Fruit fly (Drosophila melanogaster) whole organism, adult: ENCODE data around the gene aln.

ENCODE experiments used
- CG7101 ChIP-seq: fragments of 200-800 bp; sonication (Bioruptor generic); optimal IDR thresholded peaks from 2 replicates; lab custom pipeline; 2018; ENCODE audit warnings: missing biosample characterization, mild to moderate bottlenecking, missing genetic modification characterization, moderate library complexity
- kay ChIP-seq: fragments of 200-800 bp; sonication (Bioruptor generic); peaks from one replicate; lab custom pipeline; 2016; ENCODE audit warnings: missing biosample characterization, missing genetic modification characterization, borderline replicate concordance
- toe ChIP-seq: fragments of 200-800 bp; sonication (Bioruptor generic); optimal IDR thresholded peaks from 2 replicates; lab custom pipeline; 2016; ENCODE audit warnings: missing biosample characterization, missing genetic modification characterization

dm6 chr3L:1030908-1031545, 37.2 kb downstream of the aln start:
- TF ChIP-seq CG7101: no peak
- TF ChIP-seq toe (GFP tag; lab: Kevin White, UChicago): no peak
- no peak for TF ChIP-seq kay
